Worm (Caenorhabditis elegans): ENCODE results near the gene T23G4.2.

T23G4.2 gene

ce11 chrIV:13686965-13687425 lies 2.4 kb downstream of the T23G4.2 start, which contains the start of gene nyn-1:
Gene nyn-1, minus strand, starts transcription at chrIV:13687015.
- TF ChIP-seq attf-6 (GFP tag; IDR thresholded peaks at IDR 0.05) (peak; percentile 79), C17E4.6 (GFP tag; IDR thresholded peaks at IDR 0.05) (no peak), attf-3 (GFP tag; conservative IDR thresholded peaks at IDR 0.05) (peak; percentile 91), snpc-4 (GFP tag; optimal IDR thresholded peaks at IDR 0.05) (peak; percentile 66), snpc-4 (tag; optimal IDR thresholded peaks at IDR 0.05) (peak in 3 of 4 experiments; percentile 60 to 73 (median 70))

ce11 chrIV:13684827-13685226 lies 4.5 kb downstream of the T23G4.2 start:
- no peak for TF ChIP-seq lir-1 (GFP tag; conservative IDR thresholded peaks at IDR 0.05)
- TF ChIP-seq lin-54 (GFP tag; optimal IDR thresholded peaks at IDR 0.05), result no peak
- TF ChIP-seq egl-18 (GFP tag; IDR thresholded peaks at IDR 0.05), result no peak
- no peak for TF ChIP-seq K12H6.12 (tag; optimal IDR thresholded peaks at IDR 0.05)
- TF ChIP-seq let-607 (tag; optimal IDR thresholded peaks at IDR 0.05), result no peak
- TF ChIP-seq ceh-91 (GFP tag; IDR thresholded peaks at IDR 0.05), result no peak
- no peak for TF ChIP-seq let-526 (GFP tag; IDR thresholded peaks at IDR 0.05)
- TF ChIP-seq attf-6 (GFP tag; IDR thresholded peaks at IDR 0.05), result 0 out of 2 replicates have a peak, but pooled peaks have one; percentile 55
- no peak for TF ChIP-seq ztf-18 (tag; optimal IDR thresholded peaks at IDR 0.05)
- no peak for TF ChIP-seq repo-1 (tag; optimal IDR thresholded peaks at IDR 0.05)
- TF ChIP-seq snpc-4 (GFP tag; optimal IDR thresholded peaks at IDR 0.05), result no peak
- peak in 1 of 4 experiments; percentile 73 for TF ChIP-seq snpc-4 (tag; optimal IDR thresholded peaks at IDR 0.05)
- no peak for TF ChIP-seq pbrm-1 (GFP tag; IDR thresholded peaks at IDR 0.05)
- TF ChIP-seq pha-4 (tag; optimal IDR thresholded peaks at IDR 0.05), result no peak

- no peak for TF ChIP-seq let-607 (tag; optimal IDR thresholded peaks at IDR 0.05)
- TF ChIP-seq nhr-90 (tag; optimal IDR thresholded peaks at IDR 0.05), result no peak
- peak; percentile 13 for TF ChIP-seq nhr-80 (tag; optimal IDR thresholded peaks at IDR 0.05)
- TF ChIP-seq ceh-100 (GFP tag; IDR thresholded peaks at IDR 0.05), result no peak
- no peak for TF ChIP-seq mes-4 (tag; optimal IDR thresholded peaks at IDR 0.05)
- no peak for TF ChIP-seq nhr-120 (GFP tag; IDR thresholded peaks at IDR 0.05)
These were observed 6.6 kb downstream of the T23G4.2 start for ce11 chrIV:13682733-13683132.

- TF ChIP-seq die-1 (tag; optimal IDR thresholded peaks at IDR 0.05) (no peak), ama-1 (optimal IDR thresholded peaks at IDR 0.05) (no peak), ama-1 (GFP tag; optimal IDR thresholded peaks at IDR 0.05) (no peak), ZK185.1 (tag; optimal IDR thresholded peaks at IDR 0.05; ENCODE audit: poor library complexity, severe bottlenecking) (no peak), snpc-1.1 (tag; optimal IDR thresholded peaks at IDR 0.05; ENCODE audit: insufficient read depth) (no peak), mes-4 (tag; optimal IDR thresholded peaks at IDR 0.05) (no peak), Y56A3A.18 (GFP tag; IDR thresholded peaks at IDR 0.05) (no peak), aptf-2 (GFP tag; conservative IDR thresholded peaks at IDR 0.05) (no peak), ceh-100 (GFP tag; IDR thresholded peaks at IDR 0.05) (no peak), F49E8.2 (tag; optimal IDR thresholded peaks at IDR 0.05; ENCODE audit: insufficient read depth) (no peak), C17E4.6 (GFP tag; IDR thresholded peaks at IDR 0.05) (no peak), D2030.7 (GFP tag; IDR thresholded peaks at IDR 0.05) (no peak), B0261.1 (tag; optimal IDR thresholded peaks at IDR 0.05) (no peak)
These were observed 9.9 kb downstream of the T23G4.2 start for ce11 chrIV:13679495-13679894.

- TF ChIP-seq zfh-2 (GFP tag; conservative IDR thresholded peaks at IDR 0.05) (no peak), nhr-90 (tag; optimal IDR thresholded peaks at IDR 0.05) (no peak), ztf-22 (GFP tag; optimal IDR thresholded peaks at IDR 0.05) (no peak), lsy-27 (tag; optimal IDR thresholded peaks at IDR 0.05; ENCODE audit: borderline replicate concordance, insufficient read depth) (no peak), K12H6.12 (tag; optimal IDR thresholded peaks at IDR 0.05) (no peak), Y79H2A.3 (GFP tag; conservative IDR thresholded peaks at IDR 0.05) (no peak), Y56A3A.18 (GFP tag; IDR thresholded peaks at IDR 0.05) (no peak), C06A6.2 (GFP tag; conservative IDR thresholded peaks at IDR 0.05) (no peak), Y53F4B.3 (GFP tag; IDR thresholded peaks at IDR 0.05) (no peak), nhr-80 (tag; optimal IDR thresholded peaks at IDR 0.05) (no peak), gei-17 (GFP tag; optimal IDR thresholded peaks at IDR 0.05) (no peak), ztf-6 (GFP tag; IDR thresholded peaks at IDR 0.05) (no peak), ztf-28 (GFP tag; IDR thresholded peaks at IDR 0.05) (no peak), Y95B8A.8 (GFP tag; IDR thresholded peaks at IDR 0.05) (no peak), F23B12.7 (tag; optimal IDR thresholded peaks at IDR 0.05; ENCODE audit: insufficient read depth) (no peak)
These were observed 10.7 kb downstream of the T23G4.2 start, which contains the start of gene srlf-26 for ce11 chrIV:13678649-13679048. Gene srlf-26, plus strand, starts transcription at chrIV:13678949.

All from whole organism, young adult.